Fruit fly (Drosophila melanogaster) whole organism, embryonic: ENCODE measurements around the gene CG6051.

Experiments
- B-H1 ChIP-seq: fragments of 200-800 bp; sonication (Bioruptor generic); IDR thresholded peaks from 3 replicates; pipeline ENCODE4 v1.3.6; 2022; ENCODE audit warnings: missing biosample characterization, missing genetic modification characterization
- CG10654 ChIP-seq: fragments of 200-800 bp; sonication (Bioruptor generic); optimal IDR thresholded peaks from 2 replicates; lab custom pipeline; 2016; ENCODE audit warnings: missing biosample characterization, missing genetic modification characterization
- CG11560 ChIP-seq: fragments of 200-800 bp; sonication (Bioruptor generic); IDR thresholded peaks from 3 replicates; pipeline ENCODE4 v1.3.6; 2022; ENCODE audit warnings: missing biosample characterization, missing genetic modification characterization
- CG12299 ChIP-seq: fragments of 200-800 bp; sonication (Bioruptor generic); optimal IDR thresholded peaks from 2 replicates; lab custom pipeline; 2018; ENCODE audit warnings: missing biosample characterization, mild to moderate bottlenecking, missing genetic modification characterization
- CG12659 ChIP-seq: fragments of 200-800 bp; sonication (Bioruptor generic); optimal IDR thresholded peaks from 3 replicates; lab custom pipeline; 2017; ENCODE audit warnings: mild to moderate bottlenecking, missing biosample characterization, missing genetic modification reagents, missing genetic modification characterization
- CG14050 ChIP-seq: fragments of 200-800 bp; sonication (Bioruptor generic); IDR thresholded peaks from 3 replicates; pipeline ENCODE4 v1.3.6; 2022; ENCODE audit warnings: missing biosample characterization, missing genetic modification characterization
- CG18619 ChIP-seq: fragments of 200-800 bp; sonication (Bioruptor generic); optimal IDR thresholded peaks from 3 replicates; lab custom pipeline; 2017; ENCODE audit warnings: missing biosample characterization, mild to moderate bottlenecking, missing genetic modification characterization
- CG2116 ChIP-seq: fragments of 200-800 bp; sonication (Bioruptor generic); optimal IDR thresholded peaks from 3 replicates; lab custom pipeline; 2018; ENCODE audit warnings: missing biosample characterization, mild to moderate bottlenecking, missing genetic modification characterization
- CG2129 ChIP-seq: fragments of 200-800 bp; sonication (Bioruptor generic); IDR thresholded peaks from 2 replicates; pipeline ENCODE4 v1.3.6; 2022; ENCODE audit warnings: missing biosample characterization, missing genetic modification characterization; ENCODE audit not compliant: partially characterized antibody
- CG2199 ChIP-seq: fragments of 200-800 bp; sonication (Bioruptor generic); IDR thresholded peaks from 3 replicates; pipeline ENCODE4 v1.3.6; 2022; ENCODE audit warnings: missing biosample characterization, missing genetic modification characterization
- CG2712 ChIP-seq: fragments of 200-800 bp; optimal IDR thresholded peaks from 3 replicates; lab custom pipeline; 2019; ENCODE audit warnings: missing biosample characterization, mild to moderate bottlenecking, missing genetic modification characterization, moderate library complexity
- CG30403 ChIP-seq: fragments of 200-800 bp; sonication (Bioruptor generic); optimal IDR thresholded peaks from 3 replicates; lab custom pipeline; 2016; ENCODE audit warnings: missing biosample characterization, missing genetic modification characterization
- CG3065 ChIP-seq: fragments of 200-800 bp; sonication (Bioruptor generic); optimal IDR thresholded peaks from 2 replicates; lab custom pipeline; 2016; ENCODE audit warnings: missing biosample characterization, missing genetic modification characterization
- CG32767 ChIP-seq: fragments of 200-800 bp; sonication (Bioruptor generic); IDR thresholded peaks from 2 replicates; pipeline ENCODE4 v1.3.6; 2022; ENCODE audit warnings: missing biosample characterization, missing genetic modification characterization
- CG3281 ChIP-seq: fragments of 200-800 bp; sonication (Bioruptor generic); optimal IDR thresholded peaks from 3 replicates; lab custom pipeline; 2017; ENCODE audit warnings: missing biosample characterization, mild to moderate bottlenecking, missing genetic modification characterization
- CG34376 ChIP-seq: fragments of 200-800 bp; sonication (Bioruptor generic); optimal IDR thresholded peaks from 2 replicates; lab custom pipeline; 2018; ENCODE audit warnings: missing biosample characterization, mild to moderate bottlenecking, missing genetic modification characterization
- CG4617 ChIP-seq: fragments of 200-800 bp; sonication (Bioruptor generic); optimal IDR thresholded peaks from 3 replicates; lab custom pipeline; 2016; ENCODE audit warnings: missing biosample characterization, missing genetic modification characterization, borderline replicate concordance
- CG5180 ChIP-seq: fragments of 200-800 bp; sonication (Bioruptor generic); optimal IDR thresholded peaks from 3 replicates; lab custom pipeline; 2017; ENCODE audit warnings: missing biosample characterization, missing genetic modification characterization, mild to moderate bottlenecking, moderate library complexity, missing genetic modification reagents
- CG7839 ChIP-seq: fragments of 200-800 bp; sonication (Bioruptor generic); optimal IDR thresholded peaks from 3 replicates; lab custom pipeline; 2018; ENCODE audit warnings: missing biosample characterization, mild to moderate bottlenecking, missing genetic modification characterization, moderate library complexity
- CG9437 ChIP-seq: fragments of 200-800 bp; sonication (Bioruptor generic); optimal IDR thresholded peaks from 2 replicates; lab custom pipeline; 2018; ENCODE audit warnings: missing biosample characterization, mild to moderate bottlenecking, missing genetic modification characterization
- D ChIP-seq, 2 experiments: fragments of 200-800 bp in 1 of 2; fragments of >200 bp in 1 of 2; sonication (Bioruptor generic) in 1 of 2; optimal IDR thresholded peaks; 2 replicates in 1 of 2; 3 replicates in 1 of 2; lab custom pipeline; 2017; ENCODE audit warnings: mild to moderate bottlenecking in 1 of 2, missing biosample characterization in 1 of 2, missing genetic modification characterization in 1 of 2, missing genetic modification reagents in 1 of 2
- D19B ChIP-seq: fragments of 200-800 bp; sonication (Bioruptor generic); optimal IDR thresholded peaks from 2 replicates; lab custom pipeline; 2017; ENCODE audit warnings: missing biosample characterization, mild to moderate bottlenecking, missing genetic modification characterization
- E2f1 ChIP-seq: fragments of 200-800 bp; sonication (Bioruptor generic); IDR thresholded peaks from 2 replicates; pipeline ENCODE4 v1.3.6; 2022; ENCODE audit warnings: missing biosample characterization, missing genetic modification characterization
- HLH3B ChIP-seq: fragments of 200-800 bp; sonication (Bioruptor generic); IDR thresholded peaks from 2 replicates; pipeline ENCODE4 v1.3.6; 2022; ENCODE audit warnings: missing biosample characterization, missing genetic modification characterization
- HLHmδ ChIP-seq: fragments of 200-800 bp; sonication (Bioruptor generic); optimal IDR thresholded peaks from 2 replicates; lab custom pipeline; 2018; ENCODE audit warnings: missing biosample characterization, mild to moderate bottlenecking, missing genetic modification characterization, moderate library complexity
- NC2β ChIP-seq: fragments of 200-800 bp; sonication (Bioruptor generic); optimal IDR thresholded peaks from 2 replicates; lab custom pipeline; 2016; ENCODE audit warnings: missing biosample characterization, missing genetic modification characterization
- Pdp1 ChIP-seq, 2 experiments: fragments of 200-800 bp; sonication (Bioruptor generic); optimal IDR thresholded peaks; 3 replicates each; lab custom pipeline; 2016; ENCODE audit warnings: missing biosample characterization in 2 of 2, missing genetic modification characterization in 2 of 2, mild to moderate bottlenecking in 1 of 2, moderate library complexity in 1 of 2
- Usf ChIP-seq: fragments of 200-800 bp; sonication (Bioruptor generic); optimal IDR thresholded peaks from 2 replicates; lab custom pipeline; 2017; ENCODE audit warnings: missing genotype, missing biosample characterization, missing genetic modification characterization
- Xrp1 ChIP-seq: fragments of 200-800 bp; sonication (Bioruptor generic); IDR thresholded peaks from 2 replicates; pipeline ENCODE4 v1.3.6; 2022; ENCODE audit warnings: missing biosample characterization, missing genetic modification characterization
- chm ChIP-seq: fragments of 200-800 bp; sonication (Bioruptor generic); IDR thresholded peaks from 2 replicates; pipeline ENCODE4 v1.3.6; 2022; ENCODE audit warnings: missing biosample characterization, missing genetic modification characterization
- danr ChIP-seq: fragments of 200-800 bp; sonication (Bioruptor generic); IDR thresholded peaks from 2 replicates; pipeline ENCODE4 v1.3.6; 2022; ENCODE audit warnings: missing biosample characterization, missing genetic modification characterization
- exex ChIP-seq: fragments of 200-800 bp; sonication (Bioruptor generic); optimal IDR thresholded peaks from 4 replicates; lab custom pipeline; 2018; ENCODE audit warnings: missing biosample characterization, mild to moderate bottlenecking, missing genetic modification characterization, moderate library complexity
- gro ChIP-seq: fragments of 200-800 bp; sonication (Bioruptor generic); optimal IDR thresholded peaks from 2 replicates; lab custom pipeline; 2016; ENCODE audit warnings: missing biosample characterization, missing genetic modification characterization
- jing ChIP-seq: fragments of 200-800 bp; sonication (Bioruptor generic); optimal IDR thresholded peaks from 2 replicates; lab custom pipeline; 2018; ENCODE audit warnings: missing biosample characterization, mild to moderate bottlenecking, missing genetic modification characterization
- lola ChIP-seq, 3 experiments: fragments of >200 bp in 2 of 3; fragments of 200-800 bp in 1 of 3; sonication (Bioruptor generic) in 1 of 3; optimal IDR thresholded peaks; 2 replicates each; lab custom pipeline; 2017 to 2019; ENCODE audit warnings: missing biosample characterization in 3 of 3, missing genetic modification characterization in 3 of 3, mild to moderate bottlenecking in 1 of 3, moderate library complexity in 1 of 3
- nerfin-2 ChIP-seq: fragments of 200-800 bp; sonication (Bioruptor generic); IDR thresholded peaks from 2 replicates; pipeline ENCODE4 v1.3.6; 2022; ENCODE audit warnings: missing biosample characterization, missing genetic modification characterization; ENCODE audit not compliant: partially characterized antibody
- oc ChIP-seq: fragments of 200-800 bp; sonication (Bioruptor generic); optimal IDR thresholded peaks from 2 replicates; lab custom pipeline; 2018; ENCODE audit warnings: missing biosample characterization, mild to moderate bottlenecking, missing genetic modification characterization, moderate library complexity
- peb ChIP-seq: fragments of 200-800 bp; sonication (Bioruptor generic); IDR thresholded peaks from 2 replicates; pipeline ENCODE4 v1.3.6; 2022; ENCODE audit warnings: missing biosample characterization, missing genetic modification characterization
- sens ChIP-seq: fragments of 200-800 bp; sonication (Bioruptor generic); peaks from one replicate; lab custom pipeline; 2016; ENCODE audit warnings: missing biosample characterization, missing genetic modification characterization
- seq ChIP-seq: fragments of 200-800 bp; sonication (Bioruptor generic); IDR thresholded peaks from 2 replicates; pipeline ENCODE4 v1.3.6; 2022; ENCODE audit warnings: missing biosample characterization, missing genetic modification characterization
- sim ChIP-seq: fragments of 200-800 bp; sonication (Bioruptor generic); IDR thresholded peaks from 2 replicates; pipeline ENCODE4 v1.3.6; 2022; ENCODE audit warnings: missing biosample characterization, missing genetic modification characterization
- unpg ChIP-seq: fragments of 200-800 bp; sonication (Bioruptor generic); optimal IDR thresholded peaks from 3 replicates; lab custom pipeline; 2018; ENCODE audit warnings: missing biosample characterization, mild to moderate bottlenecking, missing genetic modification characterization, moderate library complexity
- zfh2 ChIP-seq: fragments of 200-800 bp; sonication (Bioruptor generic); optimal IDR thresholded peaks from 2 replicates; lab custom pipeline; 2016; ENCODE audit warnings: missing biosample characterization, missing genetic modification characterization

The CG6051 gene

DNA sequence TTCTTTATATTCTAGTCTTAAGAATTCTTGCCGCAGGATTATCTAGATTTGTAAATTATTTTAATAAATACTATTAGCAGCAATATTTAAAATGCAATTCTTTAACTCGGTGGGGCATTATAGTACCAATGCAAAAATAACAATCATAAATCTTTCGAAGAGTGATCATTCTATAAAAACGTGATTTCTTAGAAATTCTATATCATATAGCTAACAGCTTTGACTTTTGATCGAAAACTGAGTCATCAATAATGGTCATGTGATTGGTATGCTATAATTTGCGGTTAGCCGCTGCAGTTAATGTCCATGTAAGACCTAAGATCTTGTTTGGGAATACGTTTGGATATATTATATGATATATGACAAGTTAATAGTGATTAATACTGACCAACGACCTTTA lies 12.0 kb upstream of the CG6051 start, which contains the start of gene ppk31:
Gene ppk31 (plus strand): TSS at position 301 of the 400 bp plus-strand sequence.
- TF ChIP-seq danr (GFP tag; lab: Robert Waterston, UW) = no peak
- no peak for TF ChIP-seq CG2129 (GFP tag; lab: Robert Waterston, UW)
- TF ChIP-seq E2f1 (GFP tag; lab: Robert Waterston, UW) = no peak
- no peak for TF ChIP-seq HLHmδ
- TF ChIP-seq HLH3B (GFP tag; lab: Robert Waterston, UW) = no peak
- TF ChIP-seq CG3281 (GFP tag; lab: Kevin White, UChicago) = no peak
- TF ChIP-seq, all 482 proteins: peak for 0

DNA sequence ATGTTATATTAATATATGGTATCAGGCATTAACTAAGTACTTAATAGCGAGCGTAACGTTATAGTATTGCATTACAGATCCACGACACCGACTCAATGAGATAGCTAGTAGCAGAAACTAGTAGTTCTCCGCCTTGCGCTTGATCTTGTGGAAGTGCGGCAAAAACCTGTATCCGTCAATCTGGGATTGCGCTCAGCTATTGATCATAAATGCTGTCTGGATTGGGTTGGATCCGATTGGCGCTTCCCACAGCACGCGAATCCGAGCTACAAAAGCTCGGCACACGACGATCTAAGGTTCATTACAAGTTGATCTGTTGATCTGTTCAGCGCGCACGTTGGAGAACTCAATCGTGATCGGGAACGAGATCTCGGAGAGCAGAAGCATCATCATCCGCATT lies 10.0 kb upstream of the CG6051 start, which contains the start of gene CG5909:
Gene CG5909 (plus strand): TSS at position 301 of the 400 bp plus-strand sequence.
- no peak for TF ChIP-seq CG9437
- no peak for TF ChIP-seq seq
- TF ChIP-seq CG12299 = no peak
- no peak for TF ChIP-seq CG7839 (tag; lab: Kevin White, UChicago)
- no peak for TF ChIP-seq nerfin-2 (GFP tag; lab: Robert Waterston, UW)
- no peak for TF ChIP-seq unpg (GFP tag; lab: Kevin White, UChicago)
- TF ChIP-seq CG18619 = no peak
- TF ChIP-seq B-H1 (GFP tag; lab: Robert Waterston, UW) = no peak
- TF ChIP-seq D (optimal IDR thresholded peaks at IDR 0.05; lab: Kevin White, UChicago) = no peak
- TF ChIP-seq D (GFP tag; optimal IDR thresholded peaks at IDR 0.05; lab: Kevin White, UChicago) = no peak
- no peak for TF ChIP-seq oc (tag; lab: Kevin White, UChicago)
- TF ChIP-seq CG4617 (GFP tag; lab: Kevin White, UChicago) = no peak
- no peak for TF ChIP-seq peb (GFP tag; lab: Robert Waterston, UW)
- no peak for TF ChIP-seq chm (GFP tag; lab: Robert Waterston, UW)
- no peak for TF ChIP-seq CG3065 (GFP tag; lab: Kevin White, UChicago)

DNA sequence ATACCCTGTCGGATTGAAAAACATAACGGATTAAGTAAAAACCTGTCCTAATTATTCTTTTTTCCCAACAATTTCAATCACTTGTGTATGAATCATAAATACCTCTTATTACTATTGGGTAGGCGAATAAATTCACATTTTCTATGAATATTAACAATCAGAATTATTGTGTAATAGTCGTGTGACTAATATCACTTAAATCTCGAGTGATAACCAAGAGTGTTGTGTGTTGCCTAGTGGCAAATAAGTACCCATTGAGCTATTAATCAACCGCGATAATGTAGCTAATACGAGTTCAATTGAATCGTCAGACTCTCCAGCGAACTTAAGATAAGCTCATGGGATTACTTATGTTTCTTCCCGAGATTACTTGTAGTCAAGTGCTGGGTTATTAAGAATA lies 9.0 kb upstream of the CG6051 start:
- TF ChIP-seq CG5180 (no peak), D19B (peak; percentile 64), Pdp1 (GFP tag; optimal IDR thresholded peaks at IDR 0.05; lab: Kevin White, UChicago) (peak in 1 of 2 experiments; percentile 69), CG2712 (no peak), Usf (no peak), CG12659 (GFP tag; lab: Kevin White, UChicago) (no peak), zfh2 (no peak), CG11560 (tag; lab: Robert Waterston, UW) (no peak), Xrp1 (GFP tag; lab: Robert Waterston, UW) (no peak), sens (GFP tag; lab: Kevin White, UChicago) (no peak), CG30403 (GFP tag; lab: Kevin White, UChicago) (no peak), CG2116 (no peak), CG10654 (GFP tag; lab: Kevin White, UChicago) (no peak), CG34376 (peak; percentile 1), lola (GFP tag; optimal IDR thresholded peaks at IDR 0.05; lab: Kevin White, UChicago) (no peak), gro (GFP tag; lab: Kevin White, UChicago) (peak; percentile 5), jing (GFP tag; lab: Kevin White, UChicago) (no peak), CG14050 (GFP tag; lab: Robert Waterston, UW) (no peak), seq (no peak), exex (tag; lab: Kevin White, UChicago) (peak; percentile 82), CG32767 (no peak), sim (GFP tag; lab: Robert Waterston, UW) (no peak), NC2β (GFP tag; lab: Kevin White, UChicago) (no peak), CG2199 (GFP tag; lab: Robert Waterston, UW) (no peak)
